Fruit fly (Drosophila melanogaster): ENCODE results near the gene CG3568.

Gene CG3568

dm6 chrX:4503542-4503941 lies 38.9 kb upstream of the CG3568 start (continued):
- peak; percentile 44 for TF ChIP-seq topi (GFP tag; optimal IDR thresholded peaks at IDR 0.05)
- no peak for TF ChIP-seq Ets21C (GFP tag; optimal IDR thresholded peaks at IDR 0.05)
- peak; percentile 11 for TF ChIP-seq Eip75B (GFP tag; optimal IDR thresholded peaks at IDR 0.05)
- TF ChIP-seq CG9139 (GFP tag; optimal IDR thresholded peaks at IDR 0.05), result no peak
- TF ChIP-seq CG6163 (GFP tag; IDR thresholded peaks at IDR 0.05), result peak; percentile 39; the same call in 1 of the 3 replicates
- no peak for TF ChIP-seq eg (GFP tag; IDR thresholded peaks at IDR 0.05)
- no peak for TF ChIP-seq dac (GFP tag; optimal IDR thresholded peaks at IDR 0.05)
- peak; percentile 31 for TF ChIP-seq CG6808 (GFP tag; optimal IDR thresholded peaks at IDR 0.05)
- peak; percentile 19 for TF ChIP-seq Sox102F (GFP tag; optimal IDR thresholded peaks at IDR 0.05)
- no peak for TF ChIP-seq CG6276 (GFP tag; optimal IDR thresholded peaks at IDR 0.05)
- TF ChIP-seq Hr39 (GFP tag; optimal IDR thresholded peaks at IDR 0.05), result peak; percentile 51
- peak; percentile 41 for TF ChIP-seq esn (GFP tag; optimal IDR thresholded peaks at IDR 0.05)
- TF ChIP-seq dsx (GFP tag; optimal IDR thresholded peaks at IDR 0.05; ENCODE audit: poor library complexity, severe bottlenecking), result peak; percentile 13
- TF ChIP-seq Sox15 (GFP tag; optimal IDR thresholded peaks at IDR 0.05), result no peak
- no peak for TF ChIP-seq CG6854 (GFP tag; optimal IDR thresholded peaks at IDR 0.05)
- TF ChIP-seq CG7368 (GFP tag; optimal IDR thresholded peaks at IDR 0.05), result peak; percentile 1
- TF ChIP-seq CG8319 (GFP tag; optimal IDR thresholded peaks at IDR 0.05), result no peak

- TF ChIP-seq CG6163 (GFP tag; IDR thresholded peaks at IDR 0.05), result 0 out of 3 replicates have a peak, but pooled peaks have one; percentile 28
- TF ChIP-seq CG32006 (GFP tag; optimal IDR thresholded peaks at IDR 0.05), result no peak
- no peak for TF ChIP-seq pdm3 (GFP tag; optimal IDR thresholded peaks at IDR 0.05)
- TF ChIP-seq OdsH (GFP tag; optimal IDR thresholded peaks at IDR 0.05), result no peak
- TF ChIP-seq Eip93F (GFP tag; optimal IDR thresholded peaks at IDR 0.05), result no peak
- TF ChIP-seq CG11762 (GFP tag; optimal IDR thresholded peaks at IDR 0.05; ENCODE audit: insufficient read depth), result no peak
- TF ChIP-seq Eip78C (GFP tag), result peak; percentile 61
- TF ChIP-seq eg (GFP tag; IDR thresholded peaks at IDR 0.05), result no peak
- TF ChIP-seq ss (GFP tag; optimal IDR thresholded peaks at IDR 0.05), result no peak
- no peak for TF ChIP-seq cyc (GFP tag; optimal IDR thresholded peaks at IDR 0.05)
- no peak for TF ChIP-seq Met (GFP tag; optimal IDR thresholded peaks at IDR 0.05)
- no peak for TF ChIP-seq Blimp-1 (GFP tag; optimal IDR thresholded peaks at IDR 0.05)
- TF ChIP-seq Hr4 (GFP tag; optimal IDR thresholded peaks at IDR 0.05), result no peak
- TF ChIP-seq CG11294 (GFP tag; IDR thresholded peaks at IDR 0.05), result no peak
- TF ChIP-seq svp (GFP tag), result peak; percentile 57
- no peak for TF ChIP-seq CG6792 (GFP tag; optimal IDR thresholded peaks at IDR 0.05)
- TF ChIP-seq CG6276 (GFP tag; optimal IDR thresholded peaks at IDR 0.05), result no peak
- no peak for TF ChIP-seq CG10631 (GFP tag; optimal IDR thresholded peaks at IDR 0.05)
- TF ChIP-seq CG31627 (GFP tag; optimal IDR thresholded peaks at IDR 0.05), result no peak
- TF ChIP-seq salr (GFP tag; optimal IDR thresholded peaks at IDR 0.05), result no peak
- no peak for TF ChIP-seq fd85E (GFP tag; optimal IDR thresholded peaks at IDR 0.05)
Observed at dm6 chrX:4505318-4505717, 37.1 kb upstream of the CG3568 start.

- TF ChIP-seq Smox (GFP tag; optimal IDR thresholded peaks at IDR 0.05), result peak; percentile 43
- peak; percentile 61 for TF ChIP-seq dac (GFP tag; optimal IDR thresholded peaks at IDR 0.05)
- TF ChIP-seq ss (GFP tag; optimal IDR thresholded peaks at IDR 0.05), result peak in 1 of 2 experiments; percentile 30
- TF ChIP-seq CG15336 (GFP tag; IDR thresholded peaks at IDR 0.05), result no peak
- TF ChIP-seq CG9139 (GFP tag; optimal IDR thresholded peaks at IDR 0.05), result peak; percentile 3
- peak; percentile 47 for TF ChIP-seq Sox102F (GFP tag; optimal IDR thresholded peaks at IDR 0.05)
- TF ChIP-seq CG16779 (tag; optimal IDR thresholded peaks at IDR 0.05), result no peak
- TF ChIP-seq Sox14 (GFP tag; optimal IDR thresholded peaks at IDR 0.05), result peak; percentile 44
- no peak for TF ChIP-seq Blimp-1 (GFP tag; optimal IDR thresholded peaks at IDR 0.05)
- no peak for TF ChIP-seq fkh (GFP tag; optimal IDR thresholded peaks at IDR 0.05)
- TF ChIP-seq CG6808 (GFP tag; optimal IDR thresholded peaks at IDR 0.05), result peak; percentile 28
- TF ChIP-seq Met (GFP tag; optimal IDR thresholded peaks at IDR 0.05), result peak; percentile 46
- TF ChIP-seq topi (GFP tag; optimal IDR thresholded peaks at IDR 0.05), result peak; percentile 19
- TF ChIP-seq pdm3 (GFP tag; optimal IDR thresholded peaks at IDR 0.05), result peak; percentile 63
- no peak for TF ChIP-seq Lpt (GFP tag; optimal IDR thresholded peaks at IDR 0.05)
- peak; percentile 39 for TF ChIP-seq Hr39 (GFP tag; optimal IDR thresholded peaks at IDR 0.05)
- TF ChIP-seq Hr4 (GFP tag; optimal IDR thresholded peaks at IDR 0.05), result peak; percentile 43
- no peak for TF ChIP-seq CG8319 (GFP tag; optimal IDR thresholded peaks at IDR 0.05)
- no peak for TF ChIP-seq CG11902 (GFP tag; optimal IDR thresholded peaks at IDR 0.05)
- peak in 1 of 2 experiments; percentile 41 for TF ChIP-seq salr (GFP tag; optimal IDR thresholded peaks at IDR 0.05)
- TF ChIP-seq CG6276 (GFP tag; optimal IDR thresholded peaks at IDR 0.05), result no peak
- TF ChIP-seq Eip93F (GFP tag; optimal IDR thresholded peaks at IDR 0.05), result no peak
- TF ChIP-seq spab (GFP tag; optimal IDR thresholded peaks at IDR 0.05), result no peak
- peak; percentile 55 for TF ChIP-seq Eip75B (GFP tag; optimal IDR thresholded peaks at IDR 0.05)
- peak; percentile 33 for TF ChIP-seq CG34406 (GFP tag; optimal IDR thresholded peaks at IDR 0.05)
- TF ChIP-seq CG3919 (GFP tag; optimal IDR thresholded peaks at IDR 0.05), result peak; percentile 71
- peak; percentile 59 for TF ChIP-seq achi (GFP tag; optimal IDR thresholded peaks at IDR 0.05)
- peak; percentile 71 for TF ChIP-seq Eip78C (GFP tag)
- TF ChIP-seq CG7368 (GFP tag; optimal IDR thresholded peaks at IDR 0.05), result peak; percentile 56
Observed at dm6 chrX:4507121-4507520, 35.3 kb upstream of the CG3568 start.

All from whole organism, prepupa.